Fruit fly (Drosophila melanogaster): ENCODE data around the gene CG5245.

CG5245 gene

DNA sequence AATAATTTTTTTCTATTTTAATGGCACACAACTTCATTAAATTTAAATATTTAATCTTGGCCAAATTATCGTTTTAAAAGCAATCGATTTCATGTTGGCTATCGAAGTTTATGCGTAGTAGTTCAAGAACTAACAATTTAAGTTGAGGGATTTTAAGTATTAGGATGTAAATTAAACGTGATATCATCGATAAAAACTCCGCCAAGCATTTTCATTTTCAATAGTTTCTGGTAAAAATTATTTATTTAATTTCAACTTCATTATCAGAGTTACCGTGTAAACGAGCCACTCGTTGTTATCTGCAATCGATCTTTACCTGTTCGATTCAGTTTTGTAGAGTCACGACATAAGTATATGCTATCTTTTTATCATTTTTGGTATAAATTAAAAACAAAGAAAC is 26.4 kb upstream of the CG5245 start (continued):
- peak; percentile 86 for TF ChIP-seq rib (GFP tag; IDR thresholded peaks at IDR 0.05)
- peak; percentile 95 for TF ChIP-seq CG15514 (GFP tag; optimal IDR thresholded peaks at IDR 0.05)
- TF ChIP-seq zen (tag; optimal IDR thresholded peaks at IDR 0.05): peak; percentile 100
- peak; percentile 51 for TF ChIP-seq Scr (GFP tag; IDR thresholded peaks at IDR 0.05; ENCODE audit: partially characterized antibody)
- TF ChIP-seq CG11456 (GFP tag; IDR thresholded peaks at IDR 0.05): peak; percentile 93; the same call in 2 of the 3 replicates
- TF ChIP-seq Sox100B (GFP tag; optimal IDR thresholded peaks at IDR 0.05): peak; percentile 98
- peak; percentile 36 for TF ChIP-seq Kr (GFP tag; optimal IDR thresholded peaks at IDR 0.05)
- peak; percentile 96 for TF ChIP-seq CG1602 (GFP tag; optimal IDR thresholded peaks at IDR 0.05)
- TF ChIP-seq hkb (optimal IDR thresholded peaks at IDR 0.05): no peak
- TF ChIP-seq hkb (GFP tag; IDR thresholded peaks at IDR 0.05): peak; percentile 99
- TF ChIP-seq az2 (GFP tag; optimal IDR thresholded peaks at IDR 0.05): peak; percentile 97
- peak; percentile 98 for TF ChIP-seq oc (tag; optimal IDR thresholded peaks at IDR 0.05)
- TF ChIP-seq NFAT (GFP tag; IDR thresholded peaks at IDR 0.05): peak; percentile 92
- no peak for TF ChIP-seq CG14860 (GFP tag; IDR thresholded peaks at IDR 0.05; ENCODE audit: partially characterized antibody)
- peak; percentile 97 for TF ChIP-seq CG1792 (GFP tag; optimal IDR thresholded peaks at IDR 0.05)
- TF ChIP-seq CG17385 (GFP tag; optimal IDR thresholded peaks at IDR 0.05): peak; percentile 96
- TF ChIP-seq CG8944 (GFP tag; optimal IDR thresholded peaks at IDR 0.05): peak; percentile 87
- TF ChIP-seq CG13775 (GFP tag; optimal IDR thresholded peaks at IDR 0.05): peak; percentile 96
- peak; percentile 85 for TF ChIP-seq E2f2 (GFP tag; IDR thresholded peaks at IDR 0.05)
- TF ChIP-seq CG9876 (GFP tag; optimal IDR thresholded peaks at IDR 0.05): peak; percentile 84
- TF ChIP-seq kay (GFP tag; optimal IDR thresholded peaks at IDR 0.05): peak; percentile 89
- peak; percentile 99 for TF ChIP-seq gem (tag; optimal IDR thresholded peaks at IDR 0.05)
- peak; percentile 97 for TF ChIP-seq CG2202 (tag; optimal IDR thresholded peaks at IDR 0.05)
- TF ChIP-seq Hr51 (GFP tag; optimal IDR thresholded peaks at IDR 0.05): peak; percentile 92 to 99
- peak; percentile 92 for TF ChIP-seq peb (GFP tag; IDR thresholded peaks at IDR 0.05)
- TF ChIP-seq CG14441 (GFP tag; IDR thresholded peaks at IDR 0.05): peak; percentile 95
- peak; percentile 98 for TF ChIP-seq CG17359 (tag; optimal IDR thresholded peaks at IDR 0.05)
- peak; percentile 97 for TF ChIP-seq Fer2 (tag; optimal IDR thresholded peaks at IDR 0.05)
- TF ChIP-seq sug (tag; optimal IDR thresholded peaks at IDR 0.05): peak; percentile 97
- peak; percentile 93 for TF ChIP-seq wdn (GFP tag; IDR thresholded peaks at IDR 0.05)
- peak; percentile 95 for TF ChIP-seq CG2120 (GFP tag; optimal IDR thresholded peaks at IDR 0.05)
- TF ChIP-seq Fer3 (tag; optimal IDR thresholded peaks at IDR 0.05): peak; percentile 99
- TF ChIP-seq Sry-δ (GFP tag; optimal IDR thresholded peaks at IDR 0.05): peak; percentile 66
- TF ChIP-seq Optix (GFP tag; IDR thresholded peaks at IDR 0.05): peak; percentile 86
- TF ChIP-seq CG7357 (GFP tag; IDR thresholded peaks at IDR 0.05): peak; percentile 69
- TF ChIP-seq ab (GFP tag; optimal IDR thresholded peaks at IDR 0.05): peak; percentile 73
- peak; percentile 91 for TF ChIP-seq CG12236 (GFP tag; optimal IDR thresholded peaks at IDR 0.05)
- peak; percentile 99 for TF ChIP-seq CG4424 (GFP tag; optimal IDR thresholded peaks at IDR 0.05)
- peak; percentile 90 for TF ChIP-seq CG31224 (GFP tag; IDR thresholded peaks at IDR 0.05)
- TF ChIP-seq CG9437 (GFP tag; optimal IDR thresholded peaks at IDR 0.05): peak; percentile 92
- peak; percentile 87 for TF ChIP-seq C15 (GFP tag; IDR thresholded peaks at IDR 0.05)
- peak; percentile 84 for TF ChIP-seq tx (GFP tag; optimal IDR thresholded peaks at IDR 0.05)
- peak; percentile 41 for TF ChIP-seq CG9797 (GFP tag; optimal IDR thresholded peaks at IDR 0.05)
- TF ChIP-seq pita (GFP tag; optimal IDR thresholded peaks at IDR 0.05): no peak
- TF ChIP-seq Mrtf (GFP tag; IDR thresholded peaks at IDR 0.05): peak; percentile 94
- peak; percentile 99 for TF ChIP-seq CG17829 (tag; optimal IDR thresholded peaks at IDR 0.05)
- TF ChIP-seq MBD-R2 (GFP tag; IDR thresholded peaks at IDR 0.05): peak; percentile 94
- peak; percentile 95 for TF ChIP-seq CG7556 (GFP tag; optimal IDR thresholded peaks at IDR 0.05)
- TF ChIP-seq CG17568 (GFP tag; optimal IDR thresholded peaks at IDR 0.05): peak; percentile 97
- peak; percentile 96 for TF ChIP-seq CG30403 (GFP tag; optimal IDR thresholded peaks at IDR 0.05)
- TF ChIP-seq gcm (GFP tag; optimal IDR thresholded peaks at IDR 0.05): peak; percentile 98
- TF ChIP-seq CG7786 (GFP tag; optimal IDR thresholded peaks at IDR 0.05): peak; percentile 89

All from whole organism, embryonic.